Worm (Caenorhabditis elegans): ENCODE measurements around the gene letm-1.

- TF ChIP-seq ces-1 (GFP tag; optimal IDR thresholded peaks at IDR 0.05) (no peak), lsy-2 (tag; optimal IDR thresholded peaks at IDR 0.05) (no peak), hlh-1 (tag; optimal IDR thresholded peaks at IDR 0.05) (no peak), snpc-4 (tag; optimal IDR thresholded peaks at IDR 0.05) (no peak), mls-2 (tag; optimal IDR thresholded peaks at IDR 0.05) (no peak), pha-4 (tag; optimal IDR thresholded peaks at IDR 0.05) (no peak), nhr-28 (tag; optimal IDR thresholded peaks at IDR 0.05) (no peak), mab-5 (tag; optimal IDR thresholded peaks at IDR 0.05) (no peak), unc-62 (GFP tag; optimal IDR thresholded peaks at IDR 0.05) (no peak)
Measured at ce11 chrV:13652322-13652721, 8.7 kb upstream of the letm-1 start.

Data from whole organism, mixed stage, embryonic.